Worm (Caenorhabditis elegans) whole organism, late embryonic: ENCODE measurements around the gene srt-68.

Experiments used
- C38D4.7 ChIP-seq: fragments of 200-800 bp; sonication (Bioruptor generic); optimal IDR thresholded peaks from 2 replicates; lab custom pipeline; 2018; ENCODE audit warnings: mild to moderate bottlenecking, missing genetic modification characterization, moderate library complexity, missing compliant biosample characterization
- ceh-14 ChIP-seq: sonication (generic microtip); optimal IDR thresholded peaks from 2 replicates; lab custom pipeline; 2016; ENCODE audit warnings: missing genotype, missing genetic modification characterization, missing compliant biosample characterization
- elt-2 ChIP-seq: sonication (generic microtip); optimal IDR thresholded peaks from 2 replicates; lab custom pipeline; 2016; ENCODE audit warnings: missing genetic modification reagents, missing genetic modification characterization, missing compliant biosample characterization
- elt-4 ChIP-seq: sonication (generic microtip); optimal IDR thresholded peaks from 2 replicates; lab custom pipeline; 2016; ENCODE audit warnings: missing genetic modification characterization, missing compliant biosample characterization
- hlh-13 ChIP-seq: fragments of 200-800 bp; sonication (Bioruptor generic); optimal IDR thresholded peaks from 2 replicates; lab custom pipeline; 2018; ENCODE audit warnings: mild to moderate bottlenecking, missing genetic modification characterization, missing compliant biosample characterization
- nfya-1 ChIP-seq: sonication (generic microtip); optimal IDR thresholded peaks from 2 replicates; lab custom pipeline; 2017; ENCODE audit warnings: missing genetic modification characterization, mild to moderate bottlenecking, missing compliant biosample characterization, antibody characterized with exemption, moderate library complexity
- sox-2 ChIP-seq: fragments of 200-800 bp; sonication (Bioruptor generic); IDR thresholded peaks from 2 replicates; pipeline ENCODE4 v1.3.6; 2022; ENCODE audit warnings: missing genetic modification reagents, missing genetic modification characterization, missing compliant biosample characterization
- sox-4 ChIP-seq: sonication (generic microtip); optimal IDR thresholded peaks from 2 replicates; lab custom pipeline; 2017; ENCODE audit warnings: mild to moderate bottlenecking, missing genetic modification characterization, inconsistent platforms, missing compliant biosample characterization
- ttx-3 ChIP-seq: sonication (generic microtip); optimal IDR thresholded peaks from 2 replicates; lab custom pipeline; 2016; ENCODE audit warnings: missing genetic modification reagents, missing genetic modification characterization, missing compliant biosample characterization

DNA sequence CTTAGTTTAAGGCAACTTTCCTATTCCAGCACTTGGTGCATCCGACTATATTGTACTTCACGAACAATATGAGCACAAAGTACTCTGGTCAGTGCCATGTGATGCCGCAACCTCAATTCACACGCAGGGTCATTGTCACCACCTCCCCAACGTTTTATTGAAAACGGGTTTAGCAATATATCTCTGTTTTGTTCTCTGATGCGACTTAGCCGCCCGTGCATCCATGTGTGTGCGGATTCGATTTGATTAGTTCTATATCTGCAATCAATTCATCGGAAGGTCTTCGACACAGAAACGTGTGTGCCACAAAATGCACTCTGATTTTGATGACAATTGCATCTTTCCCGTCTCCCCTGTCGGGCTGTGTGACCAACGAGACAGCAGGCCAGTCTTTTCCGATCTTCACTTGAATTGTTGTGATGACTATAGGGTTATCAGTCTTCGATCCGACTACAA lies 20.7 kb upstream of the srt-68 start:
- TF ChIP-seq ttx-3 (tag; lab: Kevin White, UChicago): no peak
- no peak for TF ChIP-seq C38D4.7 (GFP tag; lab: Kevin White, UChicago)
- TF ChIP-seq sox-4: no peak
- TF ChIP-seq elt-2: no peak
- no peak for TF ChIP-seq sox-2 (GFP tag; lab: Robert Waterston, UW)
- no peak for TF ChIP-seq hlh-13
- no peak for TF ChIP-seq elt-4 (tag; lab: Kevin White, UChicago)
- no peak for TF ChIP-seq ceh-14 (tag; lab: Kevin White, UChicago)
- TF ChIP-seq nfya-1 (tag; lab: Kevin White, UChicago): no peak
